Worm (Caenorhabditis elegans) whole organism, L1 larva: ENCODE measurements around the gene gldi-2.

Source experiments
- C04F5.9 ChIP-seq: sonication (generic microtip); optimal IDR thresholded peaks from 2 replicates; lab custom pipeline; 2016; ENCODE audit warnings: missing genetic modification characterization, missing compliant biosample characterization
- C16A3.4 ChIP-seq: fragments of 150-350 bp; optimal IDR thresholded peaks from 2 replicates; lab custom pipeline; 2014; ENCODE audit warnings: missing biosample characterization, missing genetic modification characterization
- C34B4.2 ChIP-seq: sonication (generic microtip); optimal IDR thresholded peaks from 2 replicates; lab custom pipeline; 2017; ENCODE audit warnings: mild to moderate bottlenecking, missing genetic modification characterization, missing compliant biosample characterization
- F16B12.6 ChIP-seq: fragments of 150-350 bp; optimal IDR thresholded peaks from 2 replicates; lab custom pipeline; 2014; ENCODE audit warnings: missing biosample characterization, missing genetic modification characterization
- Y116A8C.19 ChIP-seq: sonication (generic microtip); optimal IDR thresholded peaks from 2 replicates; lab custom pipeline; 2016; ENCODE audit warnings: missing compliant biosample characterization, missing genetic modification characterization, borderline replicate concordance
- aha-1 ChIP-seq: fragments of 150-350 bp; optimal IDR thresholded peaks from 2 replicates; lab custom pipeline; 2014; ENCODE audit warnings: missing biosample characterization, missing genetic modification characterization
- alr-1 ChIP-seq: fragments of 200-800 bp; sonication (Bioruptor generic); optimal IDR thresholded peaks from 2 replicates; lab custom pipeline; 2018; ENCODE audit warnings: borderline replicate concordance, mild to moderate bottlenecking, missing genetic modification characterization, missing compliant biosample characterization
- aly-2 ChIP-seq: fragments of 150-350 bp; optimal IDR thresholded peaks from 2 replicates; lab custom pipeline; 2014; ENCODE audit warnings: missing biosample characterization, missing genetic modification characterization
- ama-1 ChIP-seq: fragments of 150-350 bp; optimal IDR thresholded peaks from 2 replicates; lab custom pipeline; 2014
- ceh-63 ChIP-seq: fragments of 200-800 bp; sonication (Bioruptor generic); optimal IDR thresholded peaks from 2 replicates; lab custom pipeline; 2018; ENCODE audit warnings: mild to moderate bottlenecking, missing genetic modification characterization, missing compliant biosample characterization
- ceh-8 ChIP-seq: fragments of 200-800 bp; sonication (Bioruptor generic); optimal IDR thresholded peaks from 2 replicates; lab custom pipeline; 2018; ENCODE audit warnings: mild to moderate bottlenecking, missing genetic modification characterization, moderate library complexity, missing compliant biosample characterization
- ceh-88 ChIP-seq: fragments of 200-800 bp; sonication (Bioruptor generic); IDR thresholded peaks from 2 replicates; pipeline ENCODE4 v1.3.6; 2022; ENCODE audit warnings: missing genetic modification characterization, missing compliant biosample characterization
- ceh-90 ChIP-seq: sonication (generic microtip); optimal IDR thresholded peaks from 2 replicates; lab custom pipeline; 2016; ENCODE audit warnings: missing genetic modification characterization, missing compliant biosample characterization
- ces-1 ChIP-seq: fragments of 150-350 bp; optimal IDR thresholded peaks from 2 replicates; lab custom pipeline; 2014; ENCODE audit warnings: missing biosample characterization, missing genetic modification reagents, missing genetic modification characterization
- dsc-1 ChIP-seq: sonication (generic microtip); optimal IDR thresholded peaks from 2 replicates; lab custom pipeline; 2016; ENCODE audit warnings: mild to moderate bottlenecking, missing genetic modification characterization, missing compliant biosample characterization
- efl-1 ChIP-seq, 4 experiments: fragments of 150-350 bp; optimal IDR thresholded peaks in 3 of 4; peaks in 1 of 4; 1 replicate in 1 of 4; 2 replicates in 3 of 4; lab custom pipeline; 2014; ENCODE audit warnings: missing biosample characterization in 2 of 4, missing genetic modification characterization in 2 of 4, missing genetic modification reagents in 2 of 4
- efl-3 ChIP-seq: fragments of 200-800 bp; sonication (Bioruptor generic); optimal IDR thresholded peaks from 2 replicates; lab custom pipeline; 2018; ENCODE audit warnings: mild to moderate bottlenecking, missing genetic modification characterization, missing compliant biosample characterization
- egl-13 ChIP-seq: sonication (generic microtip); optimal IDR thresholded peaks from 2 replicates; lab custom pipeline; 2016; ENCODE audit warnings: missing genotype, missing genetic modification reagents, missing genetic modification characterization, missing compliant biosample characterization
- elt-3 ChIP-seq, 6 experiments: fragments of 150-350 bp in 1 of 6; sonication (generic microtip); optimal IDR thresholded peaks; 2 replicates each; lab custom pipeline; 2017 to 2018; ENCODE audit warnings: missing biosample characterization in 6 of 6, missing genetic modification characterization in 6 of 6, inconsistent platforms in 1 of 6
- ets-5 ChIP-seq: fragments of 200-800 bp; sonication (Bioruptor generic); IDR thresholded peaks from 2 replicates; pipeline ENCODE4 v1.3.6; 2022; ENCODE audit warnings: missing genetic modification characterization, missing compliant biosample characterization
- fkh-8 ChIP-seq: sonication (generic microtip); optimal IDR thresholded peaks from 2 replicates; lab custom pipeline; 2016; ENCODE audit warnings: mild to moderate bottlenecking, missing genetic modification characterization, missing compliant biosample characterization
- grh-1 ChIP-seq: fragments of 200-800 bp; sonication (Bioruptor generic); IDR thresholded peaks from 2 replicates; pipeline ENCODE4 v1.3.6; 2022; ENCODE audit warnings: missing genetic modification reagents, missing genetic modification characterization, missing compliant biosample characterization
- hpl-2 ChIP-seq: fragments of 150-350 bp; optimal IDR thresholded peaks from 2 replicates; lab custom pipeline; 2014; ENCODE audit warnings: missing biosample characterization, missing genetic modification reagents, missing genetic modification characterization
- irx-1 ChIP-seq: sonication (generic microtip); optimal IDR thresholded peaks from 2 replicates; lab custom pipeline; 2016; ENCODE audit warnings: missing genetic modification characterization, missing compliant biosample characterization
- jun-1 ChIP-seq: fragments of 150-350 bp; optimal IDR thresholded peaks from 2 replicates; lab custom pipeline; 2014; ENCODE audit warnings: missing biosample characterization, missing genetic modification reagents, missing genetic modification characterization
- lin-14 ChIP-seq: fragments of 200-800 bp; sonication (Bioruptor generic); optimal IDR thresholded peaks from 2 replicates; lab custom pipeline; 2018; ENCODE audit warnings: mild to moderate bottlenecking, missing genetic modification characterization, moderate library complexity, missing compliant biosample characterization
- lin-35 ChIP-seq, 2 experiments: fragments of 150-350 bp; optimal IDR thresholded peaks; 2 replicates each; lab custom pipeline; 2014; ENCODE audit warnings: missing biosample characterization in 2 of 2, missing genetic modification characterization in 2 of 2, missing genetic modification reagents in 2 of 2
- lin-39 ChIP-seq: fragments of 150-350 bp; optimal IDR thresholded peaks from 2 replicates; lab custom pipeline; 2014; ENCODE audit warnings: missing biosample characterization, missing genetic modification reagents, missing genetic modification characterization
- lir-3 ChIP-seq: sonication (generic microtip); optimal IDR thresholded peaks from 2 replicates; lab custom pipeline; 2016; ENCODE audit warnings: mild to moderate bottlenecking, missing genetic modification characterization, moderate library complexity, missing compliant biosample characterization; ENCODE audit not compliant: poor library complexity
- lsy-2 ChIP-seq, 2 experiments: fragments of 150-350 bp; optimal IDR thresholded peaks; 2 replicates each; lab custom pipeline; 2014; ENCODE audit warnings: missing biosample characterization in 2 of 2, missing genetic modification characterization in 2 of 2
- mab-9 ChIP-seq: fragments of 200-800 bp; sonication (Bioruptor generic); IDR thresholded peaks from 2 replicates; pipeline ENCODE4 v1.3.6; 2022; ENCODE audit warnings: missing genetic modification reagents, missing genetic modification characterization, missing compliant biosample characterization
- mef-2 ChIP-seq: fragments of 150-350 bp; optimal IDR thresholded peaks from 2 replicates; lab custom pipeline; 2014; ENCODE audit warnings: missing biosample characterization, missing genetic modification characterization
- mep-1 ChIP-seq: fragments of 150-350 bp; optimal IDR thresholded peaks from 2 replicates; lab custom pipeline; 2014; ENCODE audit warnings: missing biosample characterization, missing genetic modification characterization
- nhr-11 ChIP-seq: fragments of 150-350 bp; optimal IDR thresholded peaks from 2 replicates; lab custom pipeline; 2014; ENCODE audit warnings: missing biosample characterization, missing genetic modification characterization
- nhr-12 ChIP-seq: sonication (generic microtip); optimal IDR thresholded peaks from 2 replicates; lab custom pipeline; 2017; ENCODE audit warnings: missing biosample characterization, missing genetic modification characterization
- nhr-237 ChIP-seq: fragments of 150-350 bp; optimal IDR thresholded peaks from 2 replicates; lab custom pipeline; 2014; ENCODE audit warnings: missing biosample characterization, missing genetic modification characterization
- nhr-47 ChIP-seq: sonication (generic microtip); optimal IDR thresholded peaks from 2 replicates; lab custom pipeline; 2016; ENCODE audit warnings: mild to moderate bottlenecking, missing genetic modification characterization, moderate library complexity, missing compliant biosample characterization
- nhr-77 ChIP-seq: fragments of 150-350 bp; optimal IDR thresholded peaks from 2 replicates; lab custom pipeline; 2014; ENCODE audit warnings: missing biosample characterization, missing genetic modification characterization
- nhr-84 ChIP-seq: sonication (generic microtip); optimal IDR thresholded peaks from 2 replicates; lab custom pipeline; 2017; ENCODE audit warnings: missing biosample characterization, missing genetic modification characterization
- nhr-85 ChIP-seq: sonication (generic microtip); peaks from one replicate; lab custom pipeline; 2016; ENCODE audit warnings: missing genetic modification characterization, inconsistent platforms, missing compliant biosample characterization
- pqm-1 ChIP-seq: sonication (generic microtip); optimal IDR thresholded peaks from 3 replicates; lab custom pipeline; 2017; ENCODE audit warnings: missing biosample characterization, missing genetic modification characterization
- rnt-1 ChIP-seq: sonication (generic microtip); optimal IDR thresholded peaks from 2 replicates; lab custom pipeline; 2016; ENCODE audit warnings: mild to moderate bottlenecking, missing genetic modification characterization, moderate library complexity, missing compliant biosample characterization
- skn-1 ChIP-seq: fragments of 150-350 bp; optimal IDR thresholded peaks from 2 replicates; lab custom pipeline; 2014; ENCODE audit warnings: missing biosample characterization, missing genetic modification characterization
- sptf-1 ChIP-seq: fragments of 150-350 bp; optimal IDR thresholded peaks from 2 replicates; lab custom pipeline; 2014; ENCODE audit warnings: missing biosample characterization, missing genetic modification characterization
- sup-37 ChIP-seq: fragments of 200-800 bp; sonication (Bioruptor generic); optimal IDR thresholded peaks from 2 replicates; lab custom pipeline; 2018; ENCODE audit warnings: mild to moderate bottlenecking, missing genetic modification characterization, missing compliant biosample characterization
- tbx-2 ChIP-seq: sonication (generic microtip); optimal IDR thresholded peaks from 2 replicates; lab custom pipeline; 2016; ENCODE audit warnings: missing genetic modification characterization, missing compliant biosample characterization
- unc-30 ChIP-seq: sonication (generic microtip); optimal IDR thresholded peaks from 2 replicates; lab custom pipeline; 2017; ENCODE audit warnings: missing biosample characterization, missing genetic modification characterization
- unc-86 ChIP-seq: sonication (generic microtip); optimal IDR thresholded peaks from 2 replicates; lab custom pipeline; 2016; ENCODE audit warnings: missing genetic modification characterization, missing compliant biosample characterization
- vab-15 ChIP-seq: sonication (generic microtip); optimal IDR thresholded peaks from 2 replicates; lab custom pipeline; 2017; ENCODE audit warnings: missing genotype, mild to moderate bottlenecking, missing genetic modification characterization, missing compliant biosample characterization
- xbp-1 ChIP-seq: sonication (generic microtip); optimal IDR thresholded peaks from 2 replicates; lab custom pipeline; 2016; ENCODE audit warnings: missing genetic modification characterization, missing compliant biosample characterization
- zag-1 ChIP-seq: fragments of 150-350 bp; optimal IDR thresholded peaks from 2 replicates; lab custom pipeline; 2014; ENCODE audit warnings: missing biosample characterization, missing genetic modification characterization
- zip-4 ChIP-seq: fragments of 200-800 bp; sonication (Bioruptor generic); optimal IDR thresholded peaks from 2 replicates; lab custom pipeline; 2018; ENCODE audit warnings: mild to moderate bottlenecking, missing genetic modification characterization, moderate library complexity, missing compliant biosample characterization
- ztf-11 ChIP-seq, 2 experiments: sonication (generic microtip); optimal IDR thresholded peaks; 2 replicates each; lab custom pipeline; 2016 to 2017; ENCODE audit warnings: missing genetic modification characterization in 2 of 2, missing biosample characterization in 1 of 2, missing compliant biosample characterization in 1 of 2
- ztf-4 ChIP-seq: fragments of 150-350 bp; optimal IDR thresholded peaks from 2 replicates; lab custom pipeline; 2014; ENCODE audit warnings: missing biosample characterization, missing genetic modification characterization

The gldi-2 gene

DNA sequence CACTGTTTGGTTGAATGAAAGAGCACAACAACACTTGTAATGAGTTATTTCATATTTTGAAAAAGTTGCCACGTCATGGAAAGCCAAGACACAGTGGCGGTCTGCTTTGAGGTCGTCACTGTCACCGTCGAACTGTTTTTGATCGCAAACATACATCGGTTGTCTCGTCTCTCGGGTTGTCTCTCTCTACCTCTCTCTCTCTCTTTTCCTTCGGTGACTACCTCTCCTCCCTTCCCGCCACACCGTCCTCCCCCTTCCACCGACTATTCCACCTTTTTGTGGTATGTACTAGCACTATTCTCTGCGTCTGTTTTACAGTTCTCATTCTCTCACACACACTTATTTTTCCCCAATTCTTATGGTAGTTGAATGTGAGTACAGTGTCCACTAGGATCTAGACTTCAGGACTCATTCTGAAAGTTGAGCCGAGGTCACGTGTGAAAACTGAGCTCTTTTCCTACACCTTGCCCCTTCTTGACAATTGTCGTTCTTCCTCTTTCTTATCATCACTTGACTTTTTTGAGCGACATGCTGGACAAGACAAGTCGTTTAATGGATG is 50.6 kb downstream of the gldi-2 start:
- TF ChIP-seq nhr-237 (tag; lab: Kevin White, UChicago) (no peak), C04F5.9 (no peak), hpl-2 (GFP tag; lab: Kevin White, UChicago) (no peak), pqm-1 (tag; lab: Kevin White, UChicago) (no peak), sptf-1 (tag; lab: Kevin White, UChicago) (no peak), rnt-1 (tag; lab: Kevin White, UChicago) (no peak), ceh-90 (tag; lab: Kevin White, UChicago) (no peak), alr-1 (tag; lab: Kevin White, UChicago) (no peak), ceh-8 (GFP tag; lab: Kevin White, UChicago) (no peak), nhr-84 (tag; lab: Kevin White, UChicago) (no peak), nhr-12 (tag; lab: Kevin White, UChicago) (no peak), lir-3 (tag; lab: Kevin White, UChicago) (no peak), fkh-8 (no peak), unc-30 (tag; lab: Kevin White, UChicago) (no peak), ceh-88 (no peak), ceh-63 (GFP tag; lab: Kevin White, UChicago) (no peak), efl-3 (GFP tag; lab: Kevin White, UChicago) (no peak), irx-1 (no peak), ztf-11 (tag; optimal IDR thresholded peaks at IDR 0.05; lab: Kevin White, UChicago) (no peak), aha-1 (no peak), nhr-47 (tag; lab: Kevin White, UChicago) (peak; percentile 27), mab-9 (no peak), lin-39 (tag; lab: Kevin White, UChicago) (no peak), ama-1 (no peak), efl-1 (optimal IDR thresholded peaks at IDR 0.05; lab: Kevin White, UChicago) (no peak), efl-1 (GFP tag; optimal IDR thresholded peaks at IDR 0.05 in 1 of 2; lab: Kevin White, UChicago) (peak in 1 of 2 experiments; percentile 41), elt-3 (tag; optimal IDR thresholded peaks at IDR 0.05; lab: Kevin White, UChicago) (no peak), nhr-85 (peak; percentile 72), dsc-1 (tag; lab: Kevin White, UChicago) (no peak), lin-14 (peak; percentile 67), lin-35 (GFP tag; optimal IDR thresholded peaks at IDR 0.05; lab: Kevin White, UChicago) (peak in 1 of 2 experiments; percentile 35), zip-4 (GFP tag; lab: Kevin White, UChicago) (no peak), zag-1 (tag; lab: Kevin White, UChicago) (no peak), vab-15 (tag; lab: Kevin White, UChicago) (no peak), lsy-2 (tag; optimal IDR thresholded peaks at IDR 0.05; lab: Kevin White, UChicago) (peak in 1 of 2 experiments; percentile 33), skn-1 (tag; lab: Kevin White, UChicago) (no peak), egl-13 (tag; lab: Kevin White, UChicago) (no peak), nhr-77 (no peak), C16A3.4 (tag; lab: Kevin White, UChicago) (no peak), Y116A8C.19 (tag; lab: Kevin White, UChicago) (no peak), grh-1 (GFP tag; lab: Robert Waterston, UW) (no peak), ztf-4 (tag; lab: Kevin White, UChicago) (no peak), sup-37 (no peak), nhr-11 (tag; lab: Kevin White, UChicago) (no peak), aly-2 (tag; lab: Kevin White, UChicago) (no peak), xbp-1 (tag; lab: Kevin White, UChicago) (no peak), ets-5 (no peak), ces-1 (GFP tag; lab: Kevin White, UChicago) (no peak), tbx-2 (tag; lab: Kevin White, UChicago) (no peak), mep-1 (tag; lab: Kevin White, UChicago) (peak; percentile 60), jun-1 (peak; percentile 13), unc-86 (no peak), C34B4.2 (tag; lab: Kevin White, UChicago) (no peak), F16B12.6 (tag; lab: Kevin White, UChicago) (no peak), mef-2 (no peak)
